Worm (Caenorhabditis elegans): ENCODE measurements around the gene C28A5.1.

C28A5.1 gene

ce11 chrIII:4398463-4398862, 35.7 kb downstream of the C28A5.1 start, which contains the start of gene R07E5.6:
TSS of gene R07E5.6 (plus strand) at chrIII:4398763.
- TF ChIP-seq ttx-3 (tag; optimal IDR thresholded peaks at IDR 0.05), result no peak
- TF ChIP-seq ceh-6 (GFP tag; optimal IDR thresholded peaks at IDR 0.05), result no peak
- no peak for TF ChIP-seq nfya-1 (tag; optimal IDR thresholded peaks at IDR 0.05)
- no peak for TF ChIP-seq che-1 (tag; optimal IDR thresholded peaks at IDR 0.05)
- TF ChIP-seq C38D4.7 (GFP tag; optimal IDR thresholded peaks at IDR 0.05), result no peak
- no peak for TF ChIP-seq madf-2 (tag; optimal IDR thresholded peaks at IDR 0.05)
- TF ChIP-seq unc-55 (GFP tag; optimal IDR thresholded peaks at IDR 0.05), result no peak
- TF ChIP-seq hlh-30 (tag; optimal IDR thresholded peaks at IDR 0.05; ENCODE audit: insufficient read depth), result no peak
- no peak for TF ChIP-seq zip-5 (tag; optimal IDR thresholded peaks at IDR 0.05)
- no peak for TF ChIP-seq unc-3 (GFP tag; conservative IDR thresholded peaks at IDR 0.05)
- no peak for TF ChIP-seq unc-3 (tag; optimal IDR thresholded peaks at IDR 0.05)
- TF ChIP-seq ref-2 (tag; optimal IDR thresholded peaks at IDR 0.05), result no peak
- TF ChIP-seq C08G9.2 (tag; optimal IDR thresholded peaks at IDR 0.05), result no peak
- TF ChIP-seq ztf-16 (tag; optimal IDR thresholded peaks at IDR 0.05), result no peak
- TF ChIP-seq pha-2 (tag; optimal IDR thresholded peaks at IDR 0.05), result no peak

- TF ChIP-seq pros-1 (tag; optimal IDR thresholded peaks at IDR 0.05), result no peak
- TF ChIP-seq sox-2 (GFP tag; IDR thresholded peaks at IDR 0.05), result no peak
- no peak for TF ChIP-seq gmeb-2 (tag; optimal IDR thresholded peaks at IDR 0.05)
- no peak for TF ChIP-seq K02D7.2 (tag; optimal IDR thresholded peaks at IDR 0.05)
- TF ChIP-seq pha-4 (tag; optimal IDR thresholded peaks at IDR 0.05), result no peak
- TF ChIP-seq lim-6 (tag; optimal IDR thresholded peaks at IDR 0.05), result no peak
- no peak for TF ChIP-seq eyg-1 (tag; optimal IDR thresholded peaks at IDR 0.05)
- TF ChIP-seq dmd-4 (tag; optimal IDR thresholded peaks at IDR 0.05; ENCODE audit: borderline replicate concordance), result no peak
- TF ChIP-seq tbx-7 (tag; optimal IDR thresholded peaks at IDR 0.05), result no peak
- no peak for TF ChIP-seq ceh-45 (GFP tag; IDR thresholded peaks at IDR 0.05)
- TF ChIP-seq ceh-6 (GFP tag; optimal IDR thresholded peaks at IDR 0.05), result no peak
- no peak for TF ChIP-seq npax-4 (tag; optimal IDR thresholded peaks at IDR 0.05)
Measured at ce11 chrIII:4397115-4397514, 37.0 kb downstream of the C28A5.1 start, which contains the start of gene R07E5.5. TSS of gene R07E5.5 (plus strand) at chrIII:4397415.

- no peak for TF ChIP-seq unc-55 (GFP tag; optimal IDR thresholded peaks at IDR 0.05)
- TF ChIP-seq nfya-1 (tag; optimal IDR thresholded peaks at IDR 0.05), result peak; percentile 72
- no peak for TF ChIP-seq dmd-4 (tag; optimal IDR thresholded peaks at IDR 0.05; ENCODE audit: borderline replicate concordance)
Measured at ce11 chrIII:4395857-4396256, 38.3 kb downstream of the C28A5.1 start.

ce11 chrIII:4394496-4394895, 39.6 kb downstream of the C28A5.1 start, which contains the start of gene R07E5.4:
TSS of gene R07E5.4 (plus strand) at chrIII:4394796.
- no peak for TF ChIP-seq sox-4 (tag; optimal IDR thresholded peaks at IDR 0.05)
- no peak for TF ChIP-seq mec-3 (tag; optimal IDR thresholded peaks at IDR 0.05; ENCODE audit: borderline replicate concordance)
- TF ChIP-seq gmeb-2 (tag; optimal IDR thresholded peaks at IDR 0.05), result no peak
- TF ChIP-seq hlh-8 (tag; optimal IDR thresholded peaks at IDR 0.05), result no peak
- no peak for TF ChIP-seq Y22D7AL.16 (tag; optimal IDR thresholded peaks at IDR 0.05)
- TF ChIP-seq rnt-1 (tag; optimal IDR thresholded peaks at IDR 0.05), result no peak
- no peak for TF ChIP-seq ztf-16 (tag; optimal IDR thresholded peaks at IDR 0.05)

- TF ChIP-seq unc-55 (GFP tag; optimal IDR thresholded peaks at IDR 0.05) (no peak), unc-3 (GFP tag; conservative IDR thresholded peaks at IDR 0.05) (no peak), unc-3 (tag; optimal IDR thresholded peaks at IDR 0.05) (no peak), C08G9.2 (tag; optimal IDR thresholded peaks at IDR 0.05) (no peak), unc-42 (tag; optimal IDR thresholded peaks at IDR 0.05) (no peak), lin-11 (tag; optimal IDR thresholded peaks at IDR 0.05) (no peak), ceh-9 (tag; optimal IDR thresholded peaks at IDR 0.05) (no peak), pros-1 (tag; optimal IDR thresholded peaks at IDR 0.05) (no peak), T23F11.4 (GFP tag; optimal IDR thresholded peaks at IDR 0.05) (no peak), elt-2 (tag; optimal IDR thresholded peaks at IDR 0.05) (no peak), odd-2 (tag; optimal IDR thresholded peaks at IDR 0.05) (no peak), hlh-15 (tag; optimal IDR thresholded peaks at IDR 0.05) (no peak), fkh-6 (tag; optimal IDR thresholded peaks at IDR 0.05) (no peak), mec-3 (tag; optimal IDR thresholded peaks at IDR 0.05; ENCODE audit: borderline replicate concordance) (no peak), che-1 (tag; optimal IDR thresholded peaks at IDR 0.05) (no peak)
Measured at ce11 chrIII:4391938-4392337, 42.2 kb downstream of the C28A5.1 start.
